Fruit fly (Drosophila melanogaster): Measurements from ENCODE around the gene sky.

Gene sky

dm6 chr2L:20879567-20880141, 39.1 kb downstream of the sky start:
- no peak for TF ChIP-seq CG8478 (optimal IDR thresholded peaks at IDR 0.05)
- no peak for TF ChIP-seq EcR (GFP tag; optimal IDR thresholded peaks at IDR 0.05)
- no peak for TF ChIP-seq pan (optimal IDR thresholded peaks at IDR 0.05)
- no peak for TF ChIP-seq Dll (optimal IDR thresholded peaks at IDR 0.05)
- TF ChIP-seq usp (GFP tag; optimal IDR thresholded peaks at IDR 0.05), result no peak
- TF ChIP-seq psq (optimal IDR thresholded peaks at IDR 0.05), result no peak

dm6 chr2L:20878463-20878862, 40.3 kb downstream of the sky start:
- TF ChIP-seq CG8478 (optimal IDR thresholded peaks at IDR 0.05) (no peak), usp (GFP tag; optimal IDR thresholded peaks at IDR 0.05) (no peak), Dll (optimal IDR thresholded peaks at IDR 0.05) (no peak), EcR (GFP tag; optimal IDR thresholded peaks at IDR 0.05) (no peak), psq (optimal IDR thresholded peaks at IDR 0.05) (no peak), pan (optimal IDR thresholded peaks at IDR 0.05) (no peak)

DNA sequence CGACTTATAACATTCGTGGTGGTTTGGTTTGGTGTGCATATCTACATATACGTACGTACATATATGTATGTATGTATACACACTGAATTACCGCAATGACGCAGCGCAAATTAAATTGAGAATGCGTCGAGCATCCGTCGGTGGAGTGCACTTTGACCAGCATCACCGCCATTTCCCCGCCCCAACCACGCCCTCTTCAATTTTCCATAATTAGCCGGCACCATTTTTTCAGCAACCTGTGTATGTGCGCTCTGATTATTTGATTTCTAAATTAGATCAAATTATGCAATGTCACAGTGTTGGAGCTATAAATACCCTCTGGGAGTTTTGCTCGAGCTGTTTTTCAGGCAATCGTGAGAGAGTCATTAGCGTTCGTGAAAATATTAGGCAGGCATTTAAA, 40.7 kb downstream of the sky start:
- no peak for TF ChIP-seq psq (optimal IDR thresholded peaks at IDR 0.05)
- no peak for TF ChIP-seq EcR (GFP tag; optimal IDR thresholded peaks at IDR 0.05)
- TF ChIP-seq usp (GFP tag; optimal IDR thresholded peaks at IDR 0.05), result no peak
- TF ChIP-seq Dll (optimal IDR thresholded peaks at IDR 0.05), result no peak
- no peak for TF ChIP-seq pan (optimal IDR thresholded peaks at IDR 0.05)
- no peak for TF ChIP-seq CG8478 (optimal IDR thresholded peaks at IDR 0.05)

dm6 chr2L:20874514-20874913, 44.2 kb downstream of the sky start:
- TF ChIP-seq pan (optimal IDR thresholded peaks at IDR 0.05), result no peak
- TF ChIP-seq usp (GFP tag; optimal IDR thresholded peaks at IDR 0.05), result no peak
- no peak for TF ChIP-seq EcR (GFP tag; optimal IDR thresholded peaks at IDR 0.05)
- no peak for TF ChIP-seq CG8478 (optimal IDR thresholded peaks at IDR 0.05)
- TF ChIP-seq psq (optimal IDR thresholded peaks at IDR 0.05), result no peak
- TF ChIP-seq Dll (optimal IDR thresholded peaks at IDR 0.05), result no peak

- TF ChIP-seq usp (GFP tag; optimal IDR thresholded peaks at IDR 0.05) (no peak), Dll (optimal IDR thresholded peaks at IDR 0.05) (no peak), pan (optimal IDR thresholded peaks at IDR 0.05) (no peak), CG8478 (optimal IDR thresholded peaks at IDR 0.05) (no peak), EcR (GFP tag; optimal IDR thresholded peaks at IDR 0.05) (no peak), psq (optimal IDR thresholded peaks at IDR 0.05) (no peak)
Observed at dm6 chr2L:20869804-20870295, 48.9 kb downstream of the sky start, which contains the start of gene CG14401. CG14401 (plus strand) TSS chr2L:20869854.

- TF ChIP-seq psq (optimal IDR thresholded peaks at IDR 0.05) (no peak), Dll (optimal IDR thresholded peaks at IDR 0.05) (no peak), CG8478 (optimal IDR thresholded peaks at IDR 0.05) (no peak), pan (optimal IDR thresholded peaks at IDR 0.05) (no peak), EcR (GFP tag; optimal IDR thresholded peaks at IDR 0.05) (no peak), usp (GFP tag; optimal IDR thresholded peaks at IDR 0.05) (no peak)
Observed at dm6 chr2L:20868921-20869320, 49.8 kb downstream of the sky start.

DNA sequence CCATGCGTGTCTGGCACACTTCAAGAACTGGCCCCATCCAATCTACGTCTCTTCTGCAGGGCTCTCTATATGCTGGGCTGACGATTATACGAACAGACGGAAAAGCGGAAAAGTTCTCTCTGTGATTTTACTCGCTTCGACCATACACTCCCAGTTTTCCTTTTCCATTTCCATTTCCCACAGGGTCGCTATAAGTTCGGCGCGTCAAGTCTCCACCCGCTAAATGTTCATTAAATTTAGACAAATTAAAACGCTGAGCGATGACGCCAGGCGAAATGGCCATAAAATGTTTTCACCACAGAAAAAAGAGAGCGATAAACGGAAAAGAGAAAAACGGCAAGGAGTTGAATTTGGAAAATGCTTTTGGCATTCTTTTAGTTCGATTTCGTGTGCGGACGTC, 51.4 kb downstream of the sky start, which contains the start of gene CG31675:
TSS of gene CG31675 (plus strand) at position 375 of the 400 bp plus-strand sequence.
- no peak for TF ChIP-seq usp (GFP tag; optimal IDR thresholded peaks at IDR 0.05)
- TF ChIP-seq pan (optimal IDR thresholded peaks at IDR 0.05), result no peak
- TF ChIP-seq Dll (optimal IDR thresholded peaks at IDR 0.05), result no peak
- TF ChIP-seq EcR (GFP tag; optimal IDR thresholded peaks at IDR 0.05), result no peak
- no peak for TF ChIP-seq CG8478 (optimal IDR thresholded peaks at IDR 0.05)
- no peak for TF ChIP-seq psq (optimal IDR thresholded peaks at IDR 0.05)

DNA sequence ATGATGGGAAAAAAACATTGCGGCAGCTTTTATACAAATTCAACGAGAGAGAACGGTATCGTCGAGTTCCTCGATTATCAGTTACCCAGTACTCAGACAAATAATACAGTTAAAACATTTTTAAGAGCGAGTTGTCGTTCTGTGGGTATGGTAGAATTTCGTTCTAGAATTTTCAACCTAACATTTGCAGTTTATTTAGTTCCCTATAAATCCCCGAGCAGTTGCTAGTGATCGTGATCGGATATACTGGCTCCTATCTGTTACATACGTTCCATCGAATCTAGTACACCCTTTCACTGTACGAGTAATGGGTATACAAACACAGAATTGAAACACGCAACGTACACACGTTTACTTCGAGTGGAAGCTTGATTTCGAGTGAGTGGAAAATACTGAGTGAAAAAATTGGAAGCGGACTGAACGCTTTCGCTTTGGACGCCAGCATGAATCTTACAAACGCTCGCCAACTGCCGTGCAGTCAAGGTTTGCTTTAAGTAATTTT, 53.9 kb downstream of the sky start, which contains the start of gene CG9338:
TSS of gene CG9338 (plus strand) at position 452 of the 502 bp plus-strand sequence.
- TF ChIP-seq psq (optimal IDR thresholded peaks at IDR 0.05) (no peak), Dll (optimal IDR thresholded peaks at IDR 0.05) (no peak), EcR (GFP tag; optimal IDR thresholded peaks at IDR 0.05) (no peak), pan (optimal IDR thresholded peaks at IDR 0.05) (peak; percentile 98), usp (GFP tag; optimal IDR thresholded peaks at IDR 0.05) (no peak)

DNA sequence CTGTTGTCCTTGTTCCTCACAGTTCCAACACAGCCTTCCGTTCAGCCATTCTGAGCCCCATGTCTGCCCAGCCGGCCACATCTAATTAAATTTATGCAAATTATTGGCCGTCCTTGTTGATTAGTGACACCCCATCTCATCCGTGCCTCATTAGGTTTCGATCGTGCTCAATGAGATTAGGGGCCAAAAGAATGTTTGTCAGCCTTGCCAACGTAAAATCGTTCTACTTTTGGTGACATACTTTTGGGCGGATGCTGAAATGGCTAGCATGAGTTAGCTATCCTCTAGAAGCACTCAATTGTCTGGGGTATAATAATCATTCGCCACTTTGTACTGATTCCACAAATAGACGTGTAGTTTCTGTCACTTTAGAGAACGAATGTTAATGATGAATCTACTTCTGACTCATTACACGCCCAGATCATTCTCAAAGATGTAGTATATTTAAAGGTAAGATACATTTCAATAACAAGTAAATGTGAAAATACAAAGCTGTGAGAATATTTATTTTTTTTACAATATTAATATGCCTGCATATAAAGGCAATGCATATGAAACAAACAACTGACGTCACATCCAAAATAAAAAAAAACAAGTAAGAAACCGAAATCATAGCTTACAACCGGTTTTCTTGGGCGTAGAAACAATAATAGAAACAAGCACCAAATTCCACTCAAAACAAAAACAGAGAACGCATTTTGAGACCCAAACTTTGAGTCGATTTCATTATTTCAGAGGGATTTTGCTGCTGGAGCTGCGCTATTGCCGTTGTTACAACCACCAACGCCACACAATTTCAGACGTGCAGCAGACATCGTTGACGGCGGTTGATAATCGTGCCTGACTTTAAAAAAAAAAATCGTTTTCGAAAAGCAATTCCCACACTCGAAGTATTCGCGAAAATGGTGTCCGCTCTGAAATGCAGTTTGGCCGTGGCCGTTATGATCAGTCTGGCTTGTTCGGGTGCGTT, 60.1 kb downstream of the sky start, which contains the start of gene bero:
TSS of gene bero (plus strand) at position 325 of the 970 bp plus-strand sequence.
- TF ChIP-seq CG8478 (optimal IDR thresholded peaks at IDR 0.05) (no peak), pan (optimal IDR thresholded peaks at IDR 0.05) (no peak), EcR (GFP tag; optimal IDR thresholded peaks at IDR 0.05) (no peak), Dll (optimal IDR thresholded peaks at IDR 0.05) (no peak), psq (optimal IDR thresholded peaks at IDR 0.05) (no peak), usp (GFP tag; optimal IDR thresholded peaks at IDR 0.05) (no peak)

DNA sequence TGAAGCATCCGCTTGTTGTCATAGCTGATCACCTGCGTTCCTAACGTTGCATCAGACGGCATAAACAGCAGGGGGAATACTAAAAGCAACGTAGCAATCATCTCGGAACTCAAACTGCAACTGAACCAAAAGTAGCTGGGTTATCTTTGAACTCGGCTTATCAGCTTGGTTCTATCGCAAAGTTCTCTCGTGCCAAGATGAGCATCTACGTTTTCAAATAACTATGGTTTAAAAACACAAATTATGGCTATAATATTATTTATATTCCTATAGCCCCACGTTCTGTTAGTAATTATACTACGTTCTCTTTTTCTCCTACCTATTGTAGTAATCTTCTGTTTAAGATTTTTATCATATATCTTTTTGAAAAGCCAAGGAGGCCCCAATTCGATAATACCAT, 60.9 kb downstream of the sky start, which contains the start of gene CG14400:
TSS of gene CG14400 (minus strand) at position 101 of the 400 bp plus-strand sequence.
- TF ChIP-seq Dll (optimal IDR thresholded peaks at IDR 0.05) (no peak), CG8478 (optimal IDR thresholded peaks at IDR 0.05) (no peak), psq (optimal IDR thresholded peaks at IDR 0.05) (no peak), EcR (GFP tag; optimal IDR thresholded peaks at IDR 0.05) (no peak), pan (optimal IDR thresholded peaks at IDR 0.05) (no peak), usp (GFP tag; optimal IDR thresholded peaks at IDR 0.05) (no peak)

DNA sequence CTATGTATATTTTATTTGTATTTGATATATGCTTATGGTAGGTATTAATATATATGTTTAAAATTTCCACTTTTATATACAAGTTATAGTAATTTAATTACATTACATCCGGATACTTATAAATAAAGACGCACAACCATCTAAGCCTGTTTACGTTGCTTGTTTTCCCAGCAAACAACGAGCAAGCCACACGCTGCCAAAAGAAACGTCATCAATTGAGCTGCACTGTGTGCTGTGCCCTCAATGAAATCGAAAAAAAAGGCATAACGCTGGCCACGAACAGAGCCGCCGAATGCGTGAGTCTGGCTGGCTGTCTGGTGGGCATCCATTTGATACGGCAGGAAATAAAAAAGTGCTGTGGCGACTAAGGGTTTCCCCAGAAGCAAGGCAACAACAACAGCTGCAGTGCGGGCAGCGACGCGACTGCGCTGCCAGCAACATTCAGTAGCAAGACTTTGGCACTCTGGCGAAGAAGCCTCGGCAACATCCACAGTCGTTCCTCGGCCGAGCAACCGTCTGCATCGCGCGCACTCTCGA, 66.6 kb downstream of the sky start, which contains the start of gene twit:
TSS of gene twit (plus strand) at position 487 of the 537 bp plus-strand sequence.
- TF ChIP-seq usp (GFP tag; optimal IDR thresholded peaks at IDR 0.05) (no peak), pan (optimal IDR thresholded peaks at IDR 0.05) (no peak), EcR (GFP tag; optimal IDR thresholded peaks at IDR 0.05) (no peak), CG8478 (optimal IDR thresholded peaks at IDR 0.05) (no peak), Dll (optimal IDR thresholded peaks at IDR 0.05) (no peak), psq (optimal IDR thresholded peaks at IDR 0.05) (no peak)

All from whole organism.